Worm (Caenorhabditis elegans) whole organism, late embryonic: ENCODE results near the gene mrps-33.

ENCODE experiments used
- C08G9.2 ChIP-seq: sonication (generic microtip); optimal IDR thresholded peaks from 2 replicates; lab custom pipeline; 2016; ENCODE audit warnings: mild to moderate bottlenecking, missing genetic modification characterization, moderate library complexity, missing compliant biosample characterization
- F13H6.1 ChIP-seq: sonication (generic microtip); optimal IDR thresholded peaks from 2 replicates; lab custom pipeline; 2016; ENCODE audit warnings: missing genetic modification characterization, missing compliant biosample characterization
- K02D7.2 ChIP-seq: sonication (generic microtip); optimal IDR thresholded peaks from 2 replicates; lab custom pipeline; 2017; ENCODE audit warnings: mild to moderate bottlenecking, missing genetic modification characterization, missing compliant biosample characterization
- T23F11.4 ChIP-seq: fragments of 200-800 bp; sonication (Bioruptor generic); optimal IDR thresholded peaks from 2 replicates; lab custom pipeline; 2018; ENCODE audit warnings: mild to moderate bottlenecking, missing genetic modification characterization, missing compliant biosample characterization
- Y22D7AL.16 ChIP-seq: sonication (generic microtip); optimal IDR thresholded peaks from 2 replicates; lab custom pipeline; 2016; ENCODE audit warnings: missing genetic modification characterization, missing compliant biosample characterization
- ceh-19 ChIP-seq: fragments of 200-800 bp; sonication (Bioruptor generic); optimal IDR thresholded peaks from 2 replicates; lab custom pipeline; 2018; ENCODE audit warnings: mild to moderate bottlenecking, missing genetic modification characterization, missing compliant biosample characterization
- ceh-22 ChIP-seq: sonication (generic microtip); optimal IDR thresholded peaks from 2 replicates; lab custom pipeline; 2017; ENCODE audit warnings: missing biosample characterization, missing genetic modification characterization
- ceh-24 ChIP-seq: sonication (generic microtip); optimal IDR thresholded peaks from 2 replicates; lab custom pipeline; 2016; ENCODE audit warnings: mild to moderate bottlenecking, missing genetic modification characterization, missing compliant biosample characterization
- ceh-34 ChIP-seq: sonication (generic microtip); optimal IDR thresholded peaks from 2 replicates; lab custom pipeline; 2016; ENCODE audit warnings: mild to moderate bottlenecking, missing genetic modification characterization, missing compliant biosample characterization
- ceh-48 ChIP-seq: sonication (generic microtip); optimal IDR thresholded peaks from 2 replicates; lab custom pipeline; 2016; ENCODE audit warnings: missing genetic modification characterization, inconsistent platforms, missing compliant biosample characterization
- ceh-9 ChIP-seq: sonication (generic microtip); optimal IDR thresholded peaks from 2 replicates; lab custom pipeline; 2016; ENCODE audit warnings: mild to moderate bottlenecking, missing genetic modification characterization, inconsistent platforms, missing compliant biosample characterization
- che-1 ChIP-seq: sonication (generic microtip); optimal IDR thresholded peaks from 2 replicates; lab custom pipeline; 2016; ENCODE audit warnings: mild to moderate bottlenecking, missing genetic modification characterization, missing compliant biosample characterization
- dmd-4 ChIP-seq: sonication (generic microtip); optimal IDR thresholded peaks from 2 replicates; lab custom pipeline; 2016; ENCODE audit warnings: borderline replicate concordance, missing genetic modification characterization, missing compliant biosample characterization
- dve-1 ChIP-seq: sonication (generic microtip); optimal IDR thresholded peaks from 2 replicates; lab custom pipeline; 2017; ENCODE audit warnings: antibody characterized with exemption, mild to moderate bottlenecking, missing genetic modification characterization, missing compliant biosample characterization
- elt-2 ChIP-seq: sonication (generic microtip); optimal IDR thresholded peaks from 2 replicates; lab custom pipeline; 2016; ENCODE audit warnings: missing genetic modification reagents, missing genetic modification characterization, missing compliant biosample characterization
- elt-4 ChIP-seq: sonication (generic microtip); optimal IDR thresholded peaks from 2 replicates; lab custom pipeline; 2016; ENCODE audit warnings: missing genetic modification characterization, missing compliant biosample characterization
- ets-4 ChIP-seq: sonication (generic microtip); optimal IDR thresholded peaks from 2 replicates; lab custom pipeline; 2016; ENCODE audit warnings: missing genetic modification characterization, missing compliant biosample characterization
- eyg-1 ChIP-seq: sonication (generic microtip); optimal IDR thresholded peaks from 2 replicates; lab custom pipeline; 2016; ENCODE audit warnings: missing genotype, missing genetic modification characterization, missing compliant biosample characterization
- fkh-10 ChIP-seq: fragments of 150-350 bp; optimal IDR thresholded peaks from 2 replicates; lab custom pipeline; 2014; ENCODE audit warnings: missing biosample characterization, missing genetic modification reagents, missing genetic modification characterization
- fkh-6 ChIP-seq: sonication (generic microtip); optimal IDR thresholded peaks from 2 replicates; lab custom pipeline; 2016; ENCODE audit warnings: missing genetic modification characterization, missing compliant biosample characterization
- gmeb-2 ChIP-seq: sonication (generic microtip); optimal IDR thresholded peaks from 2 replicates; lab custom pipeline; 2016; ENCODE audit warnings: missing genetic modification characterization, inconsistent platforms, missing compliant biosample characterization
- hlh-13 ChIP-seq: fragments of 200-800 bp; sonication (Bioruptor generic); optimal IDR thresholded peaks from 2 replicates; lab custom pipeline; 2018; ENCODE audit warnings: mild to moderate bottlenecking, missing genetic modification characterization, missing compliant biosample characterization
- hlh-30 ChIP-seq: sonication (generic microtip); optimal IDR thresholded peaks from 2 replicates; lab custom pipeline; 2017; ENCODE audit warnings: antibody characterized with exemption, missing genetic modification characterization, missing compliant biosample characterization; ENCODE audit not compliant: insufficient read depth
- lin-11 ChIP-seq: fragments of 200-800 bp; sonication (Bioruptor generic); optimal IDR thresholded peaks from 2 replicates; lab custom pipeline; 2018; ENCODE audit warnings: mild to moderate bottlenecking, missing genetic modification characterization, missing compliant biosample characterization
- madf-2 ChIP-seq: sonication (generic microtip); optimal IDR thresholded peaks from 2 replicates; lab custom pipeline; 2017; ENCODE audit warnings: missing genetic modification characterization, missing compliant biosample characterization
- mec-3 ChIP-seq: sonication (generic microtip); optimal IDR thresholded peaks from 2 replicates; lab custom pipeline; 2016; ENCODE audit warnings: borderline replicate concordance, missing genetic modification characterization, missing compliant biosample characterization
- nfya-1 ChIP-seq: sonication (generic microtip); optimal IDR thresholded peaks from 2 replicates; lab custom pipeline; 2017; ENCODE audit warnings: missing genetic modification characterization, mild to moderate bottlenecking, missing compliant biosample characterization, antibody characterized with exemption, moderate library complexity
- nhr-11 ChIP-seq: fragments of 150-350 bp; optimal IDR thresholded peaks from 2 replicates; lab custom pipeline; 2014; ENCODE audit warnings: missing biosample characterization, missing genetic modification characterization
- nhr-232 ChIP-seq: sonication (generic microtip); optimal IDR thresholded peaks from 2 replicates; lab custom pipeline; 2016; ENCODE audit warnings: missing genetic modification characterization, missing compliant biosample characterization
- pax-1 ChIP-seq: fragments of 150-350 bp; optimal IDR thresholded peaks from 2 replicates; lab custom pipeline; 2014; ENCODE audit warnings: missing biosample characterization, missing genetic modification characterization
- pha-2 ChIP-seq: sonication (generic microtip); optimal IDR thresholded peaks from 2 replicates; lab custom pipeline; 2017; ENCODE audit warnings: mild to moderate bottlenecking, missing genetic modification characterization, missing compliant biosample characterization
- pros-1 ChIP-seq: fragments of 150-350 bp; optimal IDR thresholded peaks from 2 replicates; lab custom pipeline; 2014; ENCODE audit warnings: missing biosample characterization, missing genetic modification reagents, missing genetic modification characterization
- rnt-1 ChIP-seq: sonication (generic microtip); optimal IDR thresholded peaks from 2 replicates; lab custom pipeline; 2016; ENCODE audit warnings: missing genetic modification characterization, missing compliant biosample characterization
- sox-2 ChIP-seq: fragments of 200-800 bp; sonication (Bioruptor generic); IDR thresholded peaks from 2 replicates; pipeline ENCODE4 v1.3.6; 2022; ENCODE audit warnings: missing genetic modification reagents, missing genetic modification characterization, missing compliant biosample characterization
- sox-4 ChIP-seq: sonication (generic microtip); optimal IDR thresholded peaks from 2 replicates; lab custom pipeline; 2017; ENCODE audit warnings: mild to moderate bottlenecking, missing genetic modification characterization, inconsistent platforms, missing compliant biosample characterization
- syd-9 ChIP-seq: sonication (generic microtip); optimal IDR thresholded peaks from 2 replicates; lab custom pipeline; 2016; ENCODE audit warnings: mild to moderate bottlenecking, missing genetic modification characterization, moderate library complexity, missing compliant biosample characterization
- ttx-3 ChIP-seq: sonication (generic microtip); optimal IDR thresholded peaks from 2 replicates; lab custom pipeline; 2016; ENCODE audit warnings: missing genetic modification reagents, missing genetic modification characterization, missing compliant biosample characterization
- unc-3 ChIP-seq, 2 experiments: fragments of 200-800 bp in 1 of 2; sonication (Bioruptor generic) in 1 of 2; sonication (generic microtip) in 1 of 2; conservative IDR thresholded peaks in 1 of 2; optimal IDR thresholded peaks in 1 of 2; 2 replicates each; pipeline versions ENCODE4 v1.3.6 to Lab custom; 2016 to 2022; ENCODE audit warnings: missing compliant biosample characterization in 2 of 2, missing genetic modification characterization in 2 of 2, missing genetic modification reagents in 1 of 2
- unc-42 ChIP-seq: sonication (generic microtip); optimal IDR thresholded peaks from 2 replicates; lab custom pipeline; 2016; ENCODE audit warnings: missing genotype, missing genetic modification characterization, missing compliant biosample characterization
- unc-55 ChIP-seq: sonication (generic microtip); optimal IDR thresholded peaks from 2 replicates; lab custom pipeline; 2017; ENCODE audit warnings: missing biosample characterization, missing genetic modification reagents, missing genetic modification characterization
- unc-86 ChIP-seq: sonication (generic microtip); optimal IDR thresholded peaks from 2 replicates; lab custom pipeline; 2016; ENCODE audit warnings: missing genetic modification characterization, missing compliant biosample characterization

The mrps-33 gene

ce11 chrIV:8737787-8738186 lies 2.0 kb downstream of the mrps-33 start, which contains the start of gene F21D5.4:
Gene F21D5.4, plus strand, starts transcription at chrIV:8738087.
- TF ChIP-seq fkh-10 (GFP tag; lab: Kevin White, UChicago) (no peak), pax-1 (tag; lab: Kevin White, UChicago) (no peak), eyg-1 (tag; lab: Kevin White, UChicago) (no peak), ceh-34 (no peak), nfya-1 (tag; lab: Kevin White, UChicago) (no peak), syd-9 (tag; lab: Kevin White, UChicago) (no peak), hlh-13 (GFP tag; lab: Kevin White, UChicago) (no peak), dve-1 (no peak), unc-42 (tag; lab: Kevin White, UChicago) (no peak), nhr-232 (tag; lab: Kevin White, UChicago) (no peak), F13H6.1 (tag; lab: Kevin White, UChicago) (no peak), ceh-22 (tag; lab: Kevin White, UChicago) (no peak), rnt-1 (tag; lab: Kevin White, UChicago) (no peak), lin-11 (no peak), fkh-6 (no peak), nhr-11 (tag; lab: Kevin White, UChicago) (no peak), elt-4 (tag; lab: Kevin White, UChicago) (no peak), ceh-19 (GFP tag; lab: Kevin White, UChicago) (no peak), sox-2 (no peak), mec-3 (tag; lab: Kevin White, UChicago) (no peak)

DNA sequence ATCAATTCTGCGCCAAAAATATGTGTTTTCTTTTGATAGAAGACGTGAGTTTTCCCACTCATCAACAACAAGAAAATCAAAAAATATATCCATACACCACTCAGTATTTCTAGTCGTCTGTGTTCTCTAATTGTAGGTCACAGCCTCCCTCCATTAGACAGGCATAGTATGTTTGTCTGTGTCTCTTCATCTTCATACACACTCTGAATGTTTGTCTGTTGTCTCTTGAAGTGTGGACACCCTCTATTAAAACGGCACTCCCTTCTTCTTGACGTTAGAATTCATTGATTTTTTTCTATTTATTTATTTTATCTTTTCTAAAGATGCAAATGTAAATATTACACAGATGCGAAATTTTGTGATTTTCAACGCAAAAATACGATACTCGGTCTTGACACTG lies 2.5 kb downstream of the mrps-33 start:
- TF ChIP-seq ceh-48 (tag; lab: Kevin White, UChicago) (peak; percentile 31), sox-2 (no peak), Y22D7AL.16 (no peak), ceh-19 (GFP tag; lab: Kevin White, UChicago) (no peak), nfya-1 (tag; lab: Kevin White, UChicago) (peak; percentile 66), rnt-1 (tag; lab: Kevin White, UChicago) (no peak), F13H6.1 (tag; lab: Kevin White, UChicago) (no peak), madf-2 (tag; lab: Kevin White, UChicago) (no peak), syd-9 (tag; lab: Kevin White, UChicago) (no peak), C08G9.2 (tag; lab: Kevin White, UChicago) (no peak), T23F11.4 (no peak), unc-55 (GFP tag; lab: Kevin White, UChicago) (no peak), pros-1 (tag; lab: Kevin White, UChicago) (no peak)

ce11 chrIV:8730469-8730868 lies 9.4 kb downstream of the mrps-33 start, which contains the start of gene F21D5.3:
Gene F21D5.3, plus strand, starts transcription at chrIV:8730815.
- no peak for TF ChIP-seq unc-3 (GFP tag; conservative IDR thresholded peaks at IDR 0.05; lab: Robert Waterston, UW)
- no peak for TF ChIP-seq unc-3 (tag; optimal IDR thresholded peaks at IDR 0.05; lab: Kevin White, UChicago)
- TF ChIP-seq ttx-3 (tag; lab: Kevin White, UChicago) = no peak
- peak; percentile 55 for TF ChIP-seq elt-2 (tag; lab: Kevin White, UChicago)
- TF ChIP-seq nhr-11 (tag; lab: Kevin White, UChicago) = no peak

DNA sequence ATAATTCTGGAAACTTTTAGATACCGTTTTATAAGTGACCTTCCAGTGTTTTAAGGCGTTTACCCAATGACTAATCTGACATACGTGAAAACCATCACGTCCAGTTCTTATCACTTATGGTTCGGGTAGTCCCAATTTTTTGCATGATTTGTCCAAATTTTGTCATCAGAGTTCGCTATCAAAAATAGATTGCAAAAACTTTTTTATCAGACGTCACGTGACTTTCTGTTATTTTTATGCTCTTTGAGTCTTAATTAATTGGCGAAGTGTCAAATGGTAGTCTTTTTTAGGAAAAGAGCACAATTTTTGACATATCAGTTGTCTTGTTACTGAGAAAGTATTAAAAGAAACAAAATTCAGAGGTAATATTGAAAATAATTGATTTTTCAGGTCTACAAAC lies 10.2 kb downstream of the mrps-33 start:
- TF ChIP-seq hlh-30 (tag; lab: Kevin White, UChicago) = peak; percentile 56
- no peak for TF ChIP-seq unc-86
- TF ChIP-seq, all 69 proteins: peak for 1

DNA sequence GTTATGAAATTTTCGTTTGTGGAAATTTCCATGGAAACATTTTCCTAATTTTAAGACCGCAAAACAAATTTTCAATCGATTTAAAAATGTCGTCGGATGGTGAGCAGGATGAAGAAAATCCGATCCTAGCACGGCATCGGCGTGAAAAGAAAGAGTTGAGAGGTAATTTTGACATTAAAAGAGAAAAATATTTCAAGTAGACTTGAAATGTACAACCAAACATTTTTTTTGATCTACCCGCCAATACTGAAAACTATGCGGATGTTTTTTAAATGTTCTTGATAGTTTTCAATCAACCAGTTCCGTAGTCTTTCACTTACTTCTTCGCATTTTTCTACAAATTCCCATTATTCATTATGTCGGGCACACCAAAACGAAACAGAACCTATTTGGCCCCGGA lies 11.7 kb downstream of the mrps-33 start, which contains the start of gene otub-3:
Gene otub-3, plus strand, starts transcription at position 56 of the 400 bp plus-strand sequence.
- no peak for TF ChIP-seq K02D7.2 (tag; lab: Kevin White, UChicago)
- no peak for TF ChIP-seq pha-2
- TF ChIP-seq ceh-24 (tag; lab: Kevin White, UChicago) = no peak
- TF ChIP-seq elt-4 (tag; lab: Kevin White, UChicago) = no peak
- TF ChIP-seq dmd-4 (tag; lab: Kevin White, UChicago) = no peak
- no peak for TF ChIP-seq sox-4
- no peak for TF ChIP-seq ets-4 (tag; lab: Kevin White, UChicago)
- no peak for TF ChIP-seq T23F11.4
- TF ChIP-seq che-1 = no peak
- no peak for TF ChIP-seq gmeb-2 (tag; lab: Kevin White, UChicago)
- TF ChIP-seq ceh-9 = no peak
